Worm (Caenorhabditis elegans) whole organism, late embryonic: ENCODE data around the gene fbxa-160.

Experiments used
- Y22D7AL.16 ChIP-seq: sonication (generic microtip); optimal IDR thresholded peaks from 2 replicates; lab custom pipeline; 2016; ENCODE audit warnings: missing genetic modification characterization, missing compliant biosample characterization
- ceh-18 ChIP-seq: sonication (generic microtip); optimal IDR thresholded peaks from 2 replicates; lab custom pipeline; 2016; ENCODE audit warnings: missing genetic modification characterization, missing compliant biosample characterization
- ceh-22 ChIP-seq: sonication (generic microtip); optimal IDR thresholded peaks from 2 replicates; lab custom pipeline; 2017; ENCODE audit warnings: missing biosample characterization, missing genetic modification characterization
- ceh-34 ChIP-seq: sonication (generic microtip); optimal IDR thresholded peaks from 2 replicates; lab custom pipeline; 2016; ENCODE audit warnings: mild to moderate bottlenecking, missing genetic modification characterization, missing compliant biosample characterization
- ceh-48 ChIP-seq: sonication (generic microtip); optimal IDR thresholded peaks from 2 replicates; lab custom pipeline; 2016; ENCODE audit warnings: missing genetic modification characterization, inconsistent platforms, missing compliant biosample characterization
- ceh-9 ChIP-seq: sonication (generic microtip); optimal IDR thresholded peaks from 2 replicates; lab custom pipeline; 2016; ENCODE audit warnings: mild to moderate bottlenecking, missing genetic modification characterization, inconsistent platforms, missing compliant biosample characterization
- dmd-4 ChIP-seq: sonication (generic microtip); optimal IDR thresholded peaks from 2 replicates; lab custom pipeline; 2016; ENCODE audit warnings: borderline replicate concordance, missing genetic modification characterization, missing compliant biosample characterization
- dve-1 ChIP-seq: sonication (generic microtip); optimal IDR thresholded peaks from 2 replicates; lab custom pipeline; 2017; ENCODE audit warnings: antibody characterized with exemption, mild to moderate bottlenecking, missing genetic modification characterization, missing compliant biosample characterization
- elt-2 ChIP-seq: sonication (generic microtip); optimal IDR thresholded peaks from 2 replicates; lab custom pipeline; 2016; ENCODE audit warnings: missing genetic modification reagents, missing genetic modification characterization, missing compliant biosample characterization
- eyg-1 ChIP-seq: sonication (generic microtip); optimal IDR thresholded peaks from 2 replicates; lab custom pipeline; 2016; ENCODE audit warnings: missing genotype, missing genetic modification characterization, missing compliant biosample characterization
- fkh-6 ChIP-seq: sonication (generic microtip); optimal IDR thresholded peaks from 2 replicates; lab custom pipeline; 2016; ENCODE audit warnings: missing genetic modification characterization, missing compliant biosample characterization
- hlh-13 ChIP-seq: fragments of 200-800 bp; sonication (Bioruptor generic); optimal IDR thresholded peaks from 2 replicates; lab custom pipeline; 2018; ENCODE audit warnings: mild to moderate bottlenecking, missing genetic modification characterization, missing compliant biosample characterization
- hlh-15 ChIP-seq: sonication (generic microtip); optimal IDR thresholded peaks from 2 replicates; lab custom pipeline; 2016; ENCODE audit warnings: missing genetic modification characterization, missing compliant biosample characterization
- hlh-6 ChIP-seq: sonication (generic microtip); optimal IDR thresholded peaks from 2 replicates; lab custom pipeline; 2016; ENCODE audit warnings: missing genotype, missing genetic modification characterization, missing compliant biosample characterization
- hlh-8 ChIP-seq: sonication (generic microtip); optimal IDR thresholded peaks from 2 replicates; lab custom pipeline; 2016; ENCODE audit warnings: missing genotype, missing genetic modification characterization, missing compliant biosample characterization
- madf-2 ChIP-seq: sonication (generic microtip); optimal IDR thresholded peaks from 2 replicates; lab custom pipeline; 2017; ENCODE audit warnings: missing genetic modification characterization, missing compliant biosample characterization
- nhr-11 ChIP-seq: fragments of 150-350 bp; optimal IDR thresholded peaks from 2 replicates; lab custom pipeline; 2014; ENCODE audit warnings: missing biosample characterization, missing genetic modification characterization
- nhr-232 ChIP-seq: sonication (generic microtip); optimal IDR thresholded peaks from 2 replicates; lab custom pipeline; 2016; ENCODE audit warnings: missing genetic modification characterization, missing compliant biosample characterization
- odd-2 ChIP-seq: sonication (generic microtip); optimal IDR thresholded peaks from 2 replicates; lab custom pipeline; 2017; ENCODE audit warnings: antibody characterized with exemption, mild to moderate bottlenecking, missing genetic modification characterization, missing compliant biosample characterization
- pat-9 ChIP-seq: fragments of 200-800 bp; sonication (Bioruptor generic); optimal IDR thresholded peaks from 2 replicates; lab custom pipeline; 2018; ENCODE audit warnings: mild to moderate bottlenecking, missing genetic modification characterization, moderate library complexity, missing compliant biosample characterization
- pax-1 ChIP-seq: fragments of 150-350 bp; optimal IDR thresholded peaks from 2 replicates; lab custom pipeline; 2014; ENCODE audit warnings: missing biosample characterization, missing genetic modification characterization
- sdc-2 ChIP-seq: sonication (generic microtip); optimal IDR thresholded peaks from 2 replicates; lab custom pipeline; 2016; ENCODE audit warnings: missing genotype, missing genetic modification characterization, missing compliant biosample characterization
- ttx-3 ChIP-seq: sonication (generic microtip); optimal IDR thresholded peaks from 2 replicates; lab custom pipeline; 2016; ENCODE audit warnings: missing genetic modification reagents, missing genetic modification characterization, missing compliant biosample characterization
- unc-55 ChIP-seq: sonication (generic microtip); optimal IDR thresholded peaks from 2 replicates; lab custom pipeline; 2017; ENCODE audit warnings: missing biosample characterization, missing genetic modification reagents, missing genetic modification characterization
- zip-5 ChIP-seq: sonication (generic microtip); optimal IDR thresholded peaks from 2 replicates; lab custom pipeline; 2016; ENCODE audit warnings: missing genetic modification characterization, missing compliant biosample characterization

The fbxa-160 gene

ce11 chrII:1579886-1580285 is 44.6 kb downstream of the fbxa-160 start, which contains the start of gene math-38:
Gene math-38, minus strand, starts transcription at chrII:1579986.
- TF ChIP-seq pax-1 (tag; lab: Kevin White, UChicago) (no peak), ceh-22 (no peak), eyg-1 (no peak), dve-1 (tag; lab: Kevin White, UChicago) (no peak), nhr-232 (no peak), hlh-13 (GFP tag; lab: Kevin White, UChicago) (no peak)
- TF ChIP-seq, all 69 proteins: peak for 0

- no peak for TF ChIP-seq dmd-4 (tag; lab: Kevin White, UChicago)
- no peak for TF ChIP-seq Y22D7AL.16 (tag; lab: Kevin White, UChicago)
- no peak for TF ChIP-seq hlh-6 (tag; lab: Kevin White, UChicago)
- no peak for TF ChIP-seq nhr-232
- TF ChIP-seq hlh-8 = no peak
- TF ChIP-seq ttx-3 = no peak
- TF ChIP-seq ceh-48 = no peak
- no peak for TF ChIP-seq fkh-6 (tag; lab: Kevin White, UChicago)
- TF ChIP-seq zip-5 (tag; lab: Kevin White, UChicago) = no peak
- TF ChIP-seq ceh-34 (tag; lab: Kevin White, UChicago) = no peak
- TF ChIP-seq ceh-9 (tag; lab: Kevin White, UChicago) = no peak
- no peak for TF ChIP-seq nhr-11 (tag; lab: Kevin White, UChicago)
- no peak for TF ChIP-seq odd-2 (tag; lab: Kevin White, UChicago)
- TF ChIP-seq pat-9 (tag; lab: Kevin White, UChicago) = no peak
- no peak for TF ChIP-seq unc-55 (GFP tag; lab: Kevin White, UChicago)
Observed at ce11 chrII:1576772-1577171, 47.7 kb downstream of the fbxa-160 start.

ce11 chrII:1576030-1576429 is 48.4 kb downstream of the fbxa-160 start, which contains the start of gene K05F6.10:
Gene K05F6.10, minus strand, starts transcription at chrII:1576130.
- TF ChIP-seq elt-2 (no peak), sdc-2 (tag; lab: Kevin White, UChicago) (no peak), madf-2 (tag; lab: Kevin White, UChicago) (no peak), ceh-18 (tag; lab: Kevin White, UChicago) (no peak), nhr-232 (no peak), zip-5 (tag; lab: Kevin White, UChicago) (no peak), hlh-15 (tag; lab: Kevin White, UChicago) (no peak), odd-2 (tag; lab: Kevin White, UChicago) (no peak)
